Fruit fly (Drosophila melanogaster): Measurements from ENCODE around the gene ND-13A.

dm6 chr2L:5109059-5109458, 9.0 kb upstream of the ND-13A start:
- TF ChIP-seq kay (GFP tag; ENCODE audit: borderline replicate concordance) (no peak), Hr96 (GFP tag; optimal IDR thresholded peaks at IDR 0.05) (no peak), cnc (optimal IDR thresholded peaks at IDR 0.05) (no peak), toe (GFP tag; optimal IDR thresholded peaks at IDR 0.05) (no peak), CG12768 (GFP tag; optimal IDR thresholded peaks at IDR 0.05) (no peak), Mnt (GFP tag; optimal IDR thresholded peaks at IDR 0.05) (no peak), CG1620 (GFP tag; optimal IDR thresholded peaks at IDR 0.05) (no peak)

All from whole organism, adult.